Fruit fly (Drosophila melanogaster): ENCODE data around the gene eIF4G2.

DNA sequence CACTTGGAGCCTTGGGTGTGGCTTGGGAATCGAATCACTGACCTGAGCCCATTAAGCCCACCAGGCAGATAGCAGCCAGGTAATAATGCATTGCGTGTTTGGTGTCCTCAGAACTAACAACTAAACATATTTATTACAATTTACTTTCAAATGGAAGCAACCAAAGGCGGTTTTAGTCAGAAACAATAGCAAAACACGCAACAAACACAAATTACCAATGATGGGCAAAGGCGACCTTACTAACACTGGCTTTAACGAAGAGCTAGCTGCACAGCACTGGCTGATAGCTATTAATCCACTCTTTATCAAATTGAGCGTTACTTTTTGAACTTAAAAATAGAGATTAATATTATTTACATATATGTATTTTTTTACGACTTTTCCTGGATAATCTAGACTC is 56.0 kb downstream of the eIF4G2 start, which contains the start of gene udt:
- TF ChIP-seq psq (GFP tag; optimal IDR thresholded peaks at IDR 0.05) (peak; percentile 28), dmrt93B (GFP tag; optimal IDR thresholded peaks at IDR 0.05) (no peak)

Data from whole organism, wandering third instar larva.